Fruit fly (Drosophila melanogaster) whole organism, embryonic: ENCODE results near the gene scramb2.

Experiments used
- Bteb2 ChIP-seq: fragments of 200-800 bp; sonication (Bioruptor generic); optimal IDR thresholded peaks from 2 replicates; lab custom pipeline; 2016; ENCODE audit warnings: missing biosample characterization, missing genetic modification characterization
- CG10147 ChIP-seq: fragments of 200-800 bp; sonication (Bioruptor generic); optimal IDR thresholded peaks from 2 replicates; lab custom pipeline; 2019; ENCODE audit warnings: missing biosample characterization, mild to moderate bottlenecking, missing genetic modification characterization, moderate library complexity
- CG10209 ChIP-seq: fragments of 200-800 bp; sonication (Bioruptor generic); optimal IDR thresholded peaks from 3 replicates; lab custom pipeline; 2017; ENCODE audit warnings: missing biosample characterization, mild to moderate bottlenecking, missing genetic modification characterization, missing genetic modification reagents
- CG10274 ChIP-seq: fragments of 200-800 bp; sonication (Bioruptor generic); optimal IDR thresholded peaks from 3 replicates; lab custom pipeline; 2017; ENCODE audit warnings: missing biosample characterization, mild to moderate bottlenecking, missing genetic modification characterization
- CG10321 ChIP-seq: fragments of 200-800 bp; sonication (Bioruptor generic); IDR thresholded peaks from 2 replicates; pipeline ENCODE4 v1.3.6; 2022; ENCODE audit warnings: missing biosample characterization, missing genetic modification characterization
- CG11456 ChIP-seq: fragments of 200-800 bp; sonication (Bioruptor generic); IDR thresholded peaks from 3 replicates; pipeline ENCODE4 v1.3.6; 2022; ENCODE audit warnings: missing biosample characterization, missing genetic modification characterization
- CG11504 ChIP-seq: fragments of 200-800 bp; sonication (Bioruptor generic); optimal IDR thresholded peaks from 3 replicates; lab custom pipeline; 2019; ENCODE audit warnings: missing biosample characterization, mild to moderate bottlenecking, missing genetic modification characterization, moderate library complexity
- CG11560 ChIP-seq: fragments of 200-800 bp; sonication (Bioruptor generic); IDR thresholded peaks from 3 replicates; pipeline ENCODE4 v1.3.6; 2022; ENCODE audit warnings: missing biosample characterization, missing genetic modification characterization
- CG14050 ChIP-seq: fragments of 200-800 bp; sonication (Bioruptor generic); IDR thresholded peaks from 3 replicates; pipeline ENCODE4 v1.3.6; 2022; ENCODE audit warnings: missing biosample characterization, missing genetic modification characterization
- CG15269 ChIP-seq: fragments of 200-800 bp; sonication (Bioruptor generic); optimal IDR thresholded peaks from 2 replicates; lab custom pipeline; 2018; ENCODE audit warnings: missing biosample characterization, mild to moderate bottlenecking, missing genetic modification characterization, moderate library complexity
- CG18476 ChIP-seq: fragments of 200-800 bp; sonication (Bioruptor generic); optimal IDR thresholded peaks from 2 replicates; lab custom pipeline; 2016; ENCODE audit warnings: missing biosample characterization, mild to moderate bottlenecking, missing genetic modification characterization
- CG2129 ChIP-seq: fragments of 200-800 bp; sonication (Bioruptor generic); IDR thresholded peaks from 2 replicates; pipeline ENCODE4 v1.3.6; 2022; ENCODE audit warnings: missing biosample characterization, missing genetic modification characterization; ENCODE audit not compliant: partially characterized antibody
- CG2889 ChIP-seq: fragments of 200-800 bp; sonication (Bioruptor generic); IDR thresholded peaks from 3 replicates; pipeline ENCODE4 v1.3.6; 2022; ENCODE audit warnings: missing biosample characterization, missing genetic modification characterization
- CG32532 ChIP-seq: fragments of 200-800 bp; sonication (Bioruptor generic); IDR thresholded peaks from 2 replicates; pipeline ENCODE4 v1.3.6; 2022; ENCODE audit warnings: missing biosample characterization, missing genetic modification characterization
- CG32767 ChIP-seq: fragments of 200-800 bp; sonication (Bioruptor generic); IDR thresholded peaks from 2 replicates; pipeline ENCODE4 v1.3.6; 2022; ENCODE audit warnings: missing biosample characterization, missing genetic modification characterization
- CG3726 ChIP-seq: fragments of 200-800 bp; sonication (Bioruptor generic); IDR thresholded peaks from 3 replicates; pipeline ENCODE4, ENCODE4 v1.3.6; 2022; ENCODE audit warnings: missing biosample characterization, missing genetic modification characterization
- CG6791 ChIP-seq: fragments of 200-800 bp; sonication (Bioruptor generic); IDR thresholded peaks from 3 replicates; pipeline ENCODE4 v1.3.6; 2022; ENCODE audit warnings: missing biosample characterization, missing genetic modification characterization; ENCODE audit not compliant: partially characterized antibody
- CG7987 ChIP-seq: fragments of 200-800 bp; sonication (Bioruptor generic); optimal IDR thresholded peaks from 2 replicates; lab custom pipeline; 2018; ENCODE audit warnings: missing biosample characterization, mild to moderate bottlenecking, missing genetic modification characterization, moderate library complexity
- CG8478 ChIP-seq: fragments of >200 bp; optimal IDR thresholded peaks from 2 replicates; lab custom pipeline; 2018
- CG8944 ChIP-seq: fragments of 200-800 bp; sonication (Bioruptor generic); optimal IDR thresholded peaks from 3 replicates; lab custom pipeline; 2016; ENCODE audit warnings: missing biosample characterization, missing genetic modification characterization
- CG9932 ChIP-seq: fragments of 200-800 bp; sonication (Bioruptor generic); IDR thresholded peaks from 2 replicates; pipeline ENCODE4 v1.3.6; 2022; ENCODE audit warnings: missing biosample characterization, missing genetic modification characterization
- Dbx ChIP-seq: fragments of 200-800 bp; sonication (Bioruptor generic); IDR thresholded peaks from 3 replicates; pipeline ENCODE4 v1.3.6; 2022; ENCODE audit warnings: missing biosample characterization, missing genetic modification characterization
- H2.0 ChIP-seq: fragments of 200-800 bp; sonication (Bioruptor generic); IDR thresholded peaks from 2 replicates; pipeline ENCODE4 v1.3.6; 2022; ENCODE audit warnings: missing biosample characterization, missing genetic modification characterization
- Hand ChIP-seq: fragments of 200-800 bp; sonication (Bioruptor generic); optimal IDR thresholded peaks from 2 replicates; lab custom pipeline; 2017; ENCODE audit warnings: mild to moderate bottlenecking, missing biosample characterization, missing genetic modification reagents, missing genetic modification characterization
- HmgD ChIP-seq: fragments of 200-800 bp; sonication (Bioruptor generic); optimal IDR thresholded peaks from 3 replicates; lab custom pipeline; 2016; ENCODE audit warnings: missing biosample characterization, missing genetic modification characterization
- Max ChIP-seq: fragments of 200-800 bp; sonication (Bioruptor generic); optimal IDR thresholded peaks from 2 replicates; lab custom pipeline; 2016; ENCODE audit warnings: missing biosample characterization, mild to moderate bottlenecking, missing genetic modification characterization
- Mes4 ChIP-seq: fragments of 200-800 bp; sonication (Bioruptor generic); optimal IDR thresholded peaks from 2 replicates; lab custom pipeline; 2016; ENCODE audit warnings: missing biosample characterization, missing genetic modification characterization
- Neu2 ChIP-seq: fragments of 200-800 bp; sonication (Bioruptor generic); optimal IDR thresholded peaks from 3 replicates; lab custom pipeline; 2016; ENCODE audit warnings: missing biosample characterization, missing genetic modification characterization, borderline replicate concordance
- Ravus ChIP-seq: fragments of 200-800 bp; sonication (Bioruptor generic); IDR thresholded peaks from 2 replicates; pipeline ENCODE4 v1.3.6; 2022; ENCODE audit warnings: missing biosample characterization, missing genetic modification characterization
- Rfx ChIP-seq: fragments of 200-800 bp; sonication (Bioruptor generic); IDR thresholded peaks from 2 replicates; pipeline ENCODE4 v1.3.6; 2022; ENCODE audit warnings: missing biosample characterization, missing genetic modification characterization
- Sry-δ ChIP-seq: fragments of 200-800 bp; sonication (Bioruptor generic); optimal IDR thresholded peaks from 2 replicates; lab custom pipeline; 2016; ENCODE audit warnings: missing biosample characterization, missing genetic modification characterization
- Ssrp ChIP-seq: fragments of 200-800 bp; sonication (Bioruptor generic); optimal IDR thresholded peaks from 2 replicates; lab custom pipeline; 2018; ENCODE audit warnings: missing biosample characterization, mild to moderate bottlenecking, missing genetic modification characterization, moderate library complexity
- Xrp1 ChIP-seq: fragments of 200-800 bp; sonication (Bioruptor generic); IDR thresholded peaks from 2 replicates; pipeline ENCODE4 v1.3.6; 2022; ENCODE audit warnings: missing biosample characterization, missing genetic modification characterization
- amos ChIP-seq: fragments of 200-800 bp; sonication (Bioruptor generic); IDR thresholded peaks from 2 replicates; pipeline ENCODE4 v1.3.6; 2022; ENCODE audit warnings: missing biosample characterization, missing genetic modification characterization; ENCODE audit not compliant: partially characterized antibody
- ash1 ChIP-seq: fragments of 200-800 bp; sonication (Bioruptor generic); optimal IDR thresholded peaks from 2 replicates; lab custom pipeline; 2018; ENCODE audit warnings: missing biosample characterization, mild to moderate bottlenecking, missing genetic modification characterization
- bab2 ChIP-seq: fragments of 200-800 bp; sonication (Bioruptor generic); optimal IDR thresholded peaks from 2 replicates; lab custom pipeline; 2016; ENCODE audit warnings: missing biosample characterization, missing genetic modification characterization
- bbx ChIP-seq: fragments of 200-800 bp; sonication (Bioruptor generic); IDR thresholded peaks from 2 replicates; pipeline ENCODE4 v1.3.6; 2022; ENCODE audit warnings: missing biosample characterization, missing genetic modification characterization; ENCODE audit not compliant: partially characterized antibody
- caup ChIP-seq: fragments of 200-800 bp; sonication (Bioruptor generic); optimal IDR thresholded peaks from 3 replicates; lab custom pipeline; 2017; ENCODE audit warnings: missing biosample characterization, mild to moderate bottlenecking, missing genetic modification characterization, moderate library complexity; ENCODE audit not compliant: severe bottlenecking
- dimm ChIP-seq: fragments of 200-800 bp; sonication (Bioruptor generic); IDR thresholded peaks from 2 replicates; pipeline ENCODE4 v1.3.6; 2022; ENCODE audit warnings: missing biosample characterization, missing genetic modification characterization
- disco-r ChIP-seq: fragments of 200-800 bp; sonication (Bioruptor generic); optimal IDR thresholded peaks from 2 replicates; lab custom pipeline; 2016; ENCODE audit warnings: missing biosample characterization, missing genetic modification characterization
- dmrt99B ChIP-seq: fragments of 200-800 bp; sonication (Bioruptor generic); optimal IDR thresholded peaks from 2 replicates; lab custom pipeline; 2018; ENCODE audit warnings: missing biosample characterization, mild to moderate bottlenecking, missing genetic modification characterization, moderate library complexity
- fd3F ChIP-seq: fragments of 200-800 bp; sonication (Bioruptor generic); optimal IDR thresholded peaks from 2 replicates; lab custom pipeline; 2018; ENCODE audit warnings: missing biosample characterization, mild to moderate bottlenecking, missing genetic modification characterization, moderate library complexity
- gce ChIP-seq: fragments of 200-800 bp; sonication (Bioruptor generic); IDR thresholded peaks from 3 replicates; pipeline ENCODE4 v1.3.6; 2022; ENCODE audit warnings: missing biosample characterization, missing genetic modification characterization
- mirr ChIP-seq: fragments of 200-800 bp; sonication (Bioruptor generic); optimal IDR thresholded peaks from 3 replicates; lab custom pipeline; 2018; ENCODE audit warnings: missing biosample characterization, mild to moderate bottlenecking, missing genetic modification characterization
- mld ChIP-seq: fragments of 200-800 bp; sonication (Bioruptor generic); IDR thresholded peaks from 3 replicates; pipeline ENCODE4 v1.3.6; 2022; ENCODE audit warnings: missing biosample characterization, missing genetic modification characterization; ENCODE audit not compliant: partially characterized antibody
- p53 ChIP-seq: fragments of 200-800 bp; sonication (Bioruptor generic); optimal IDR thresholded peaks from 2 replicates; lab custom pipeline; 2016; ENCODE audit warnings: missing biosample characterization, missing genetic modification characterization
- peb ChIP-seq: fragments of 200-800 bp; sonication (Bioruptor generic); IDR thresholded peaks from 2 replicates; pipeline ENCODE4 v1.3.6; 2022; ENCODE audit warnings: missing biosample characterization, missing genetic modification characterization
- pnt ChIP-seq: fragments of 200-800 bp; sonication (Bioruptor generic); optimal IDR thresholded peaks from 3 replicates; lab custom pipeline; 2016; ENCODE audit warnings: missing biosample characterization, missing genetic modification characterization
- sisA ChIP-seq: fragments of 200-800 bp; sonication (Bioruptor generic); IDR thresholded peaks from 2 replicates; pipeline ENCODE4 v1.3.6; 2022; ENCODE audit warnings: missing biosample characterization, missing genetic modification characterization
- sqz ChIP-seq: fragments of 200-800 bp; sonication (Bioruptor generic); optimal IDR thresholded peaks from 3 replicates; lab custom pipeline; 2018; ENCODE audit warnings: missing biosample characterization, mild to moderate bottlenecking, missing genetic modification characterization
- ttk ChIP-seq: fragments of 200-800 bp; sonication (Bioruptor generic); IDR thresholded peaks from 2 replicates; pipeline ENCODE4 v2.1.2; 2022; ENCODE audit warnings: missing biosample characterization, missing genetic modification characterization

Gene scramb2

DNA sequence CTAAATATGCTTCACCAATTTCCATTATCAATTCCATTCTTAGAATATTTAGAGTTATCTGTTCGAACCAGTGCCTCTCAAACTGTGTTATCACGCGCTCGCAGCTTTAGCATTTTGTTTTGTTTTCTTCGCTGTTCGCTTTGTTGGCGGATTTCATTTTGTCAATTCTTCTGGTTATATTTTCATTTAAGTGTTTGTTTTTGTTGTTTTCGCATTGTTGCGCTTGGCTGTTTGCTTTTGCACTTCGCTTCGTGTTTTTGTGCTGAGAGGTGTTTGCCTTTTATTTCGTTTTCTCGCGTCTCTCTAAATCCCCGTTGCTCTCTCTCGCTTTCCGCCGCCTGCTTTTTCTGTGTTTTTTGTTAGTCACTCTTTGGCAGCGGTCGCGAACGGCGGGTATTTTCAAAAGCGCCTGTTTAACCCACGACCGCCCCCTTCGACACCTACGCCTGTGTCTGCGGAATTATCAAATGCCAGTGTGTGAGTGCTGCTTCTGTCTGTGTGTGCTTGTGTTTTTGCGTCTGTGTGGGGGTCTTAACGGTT, 31.0 kb upstream of the scramb2 start (continued):
- TF ChIP-seq mld (GFP tag; lab: Robert Waterston, UW): no peak
- peak; percentile 77 for TF ChIP-seq Rfx (GFP tag; lab: Robert Waterston, UW)
- no peak for TF ChIP-seq CG18476
- TF ChIP-seq Hand (GFP tag; lab: Kevin White, UChicago): peak; percentile 49
- peak; percentile 69 for TF ChIP-seq CG9932 (GFP tag; lab: Robert Waterston, UW)
- TF ChIP-seq Xrp1 (GFP tag; lab: Robert Waterston, UW): peak; percentile 26; the same call in 1 of the 2 replicates
- TF ChIP-seq sisA (GFP tag; lab: Robert Waterston, UW): no peak
- 0 out of 2 replicates have a peak, but pooled peaks have one; percentile 34 for TF ChIP-seq ttk
- no peak for TF ChIP-seq CG10147
- TF ChIP-seq HmgD (GFP tag; lab: Kevin White, UChicago): peak; percentile 5
- no peak for TF ChIP-seq Sry-δ (GFP tag; lab: Kevin White, UChicago)
- TF ChIP-seq Max (GFP tag; lab: Kevin White, UChicago): no peak
- TF ChIP-seq Ssrp (tag; lab: Kevin White, UChicago): no peak
- no peak for TF ChIP-seq Neu2 (GFP tag; lab: Kevin White, UChicago)
- TF ChIP-seq Dbx (GFP tag; lab: Robert Waterston, UW): peak; percentile 61; the same call in 1 of the 3 replicates
- TF ChIP-seq ash1 (GFP tag; lab: Kevin White, UChicago): peak; percentile 17
- TF ChIP-seq CG10209: no peak
- no peak for TF ChIP-seq bbx (GFP tag; lab: Robert Waterston, UW)
- TF ChIP-seq Ravus (GFP tag; lab: Robert Waterston, UW): no peak
- peak; percentile 77 for TF ChIP-seq caup (GFP tag; lab: Kevin White, UChicago)
- TF ChIP-seq dimm (GFP tag; lab: Robert Waterston, UW): no peak
- peak; percentile 56 for TF ChIP-seq CG15269 (tag; lab: Kevin White, UChicago)
- TF ChIP-seq CG2889 (GFP tag; lab: Robert Waterston, UW): no peak
- peak; percentile 84 for TF ChIP-seq mirr (GFP tag; lab: Kevin White, UChicago)
- TF ChIP-seq CG8944 (GFP tag; lab: Kevin White, UChicago): no peak
- no peak for TF ChIP-seq fd3F (GFP tag; lab: Kevin White, UChicago)
- TF ChIP-seq CG11504 (tag; lab: Kevin White, UChicago): no peak
- TF ChIP-seq CG10321 (GFP tag; lab: Robert Waterston, UW): peak; percentile 36; the same call in 1 of the 2 replicates
- peak; percentile 34 for TF ChIP-seq p53 (GFP tag; lab: Kevin White, UChicago)
- TF ChIP-seq CG2129 (GFP tag; lab: Robert Waterston, UW): no peak
- TF ChIP-seq Mes4: peak; percentile 7
- no peak for TF ChIP-seq Bteb2 (GFP tag; lab: Kevin White, UChicago)
- TF ChIP-seq CG3726 (GFP tag; lab: Robert Waterston, UW): no peak
- no peak for TF ChIP-seq peb (GFP tag; lab: Robert Waterston, UW)
- peak; percentile 16 for TF ChIP-seq dmrt99B
- peak; percentile 69 for TF ChIP-seq CG7987 (GFP tag; lab: Kevin White, UChicago)
- TF ChIP-seq CG32767: no peak
- no peak for TF ChIP-seq CG6791 (GFP tag; lab: Robert Waterston, UW)
- no peak for TF ChIP-seq CG10274
- peak; percentile 44; the same call in 1 of the 2 replicates for TF ChIP-seq amos
- TF ChIP-seq pnt (GFP tag; lab: Kevin White, UChicago): no peak
- no peak for TF ChIP-seq H2.0
- peak; percentile 62 for TF ChIP-seq sqz
- TF ChIP-seq disco-r (GFP tag; lab: Kevin White, UChicago): no peak
- TF ChIP-seq CG8478 (lab: Kevin White, UChicago): no peak
- TF ChIP-seq CG14050 (GFP tag; lab: Robert Waterston, UW): no peak
- TF ChIP-seq CG11560 (tag; lab: Robert Waterston, UW): no peak
- peak; percentile 49; the same call in 2 of the 3 replicates for TF ChIP-seq CG11456 (GFP tag; lab: Robert Waterston, UW)
- peak; percentile 36 for TF ChIP-seq bab2 (GFP tag; lab: Kevin White, UChicago)
- TF ChIP-seq CG32532 (GFP tag; lab: Robert Waterston, UW): peak; percentile 69
- TF ChIP-seq gce: no peak
